Worm (Caenorhabditis elegans): ENCODE measurements around the gene sra-3.

sra-3 gene

DNA sequence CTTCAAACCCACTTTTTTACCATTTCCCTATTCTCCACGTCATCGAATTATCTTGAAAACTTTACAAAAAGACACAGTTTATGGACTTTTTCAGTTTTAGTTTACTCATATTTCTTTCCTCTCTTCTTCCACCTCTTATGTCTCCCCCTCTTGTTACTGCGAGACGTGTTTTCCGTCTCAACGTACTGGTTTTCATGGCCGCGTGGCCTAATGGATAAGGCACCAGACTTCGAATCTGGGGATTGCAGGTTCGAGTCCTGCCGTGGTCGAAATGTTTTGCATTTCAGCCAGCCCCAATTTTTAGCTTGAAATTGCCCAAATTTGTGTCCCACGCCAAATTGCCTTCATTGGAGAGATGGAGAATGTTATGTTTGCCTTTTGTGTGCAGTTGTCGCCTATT lies 25.4 kb upstream of the sra-3 start (continued):
- TF ChIP-seq pbrm-1 (GFP tag; IDR thresholded peaks at IDR 0.05) (peak; percentile 77), mxl-1 (tag; optimal IDR thresholded peaks at IDR 0.05) (peak; percentile 90), ceh-40 (GFP tag; IDR thresholded peaks at IDR 0.05) (no peak), cebp-1 (GFP tag; IDR thresholded peaks at IDR 0.05) (no peak), cebp-1 (tag; optimal IDR thresholded peaks at IDR 0.05) (peak; percentile 73), him-1 (tag; optimal IDR thresholded peaks at IDR 0.05) (peak; percentile 98), F37B4.10 (GFP tag; IDR thresholded peaks at IDR 0.05) (0 out of 2 replicates have a peak, but pooled peaks have one; percentile 35), F22D6.2 (tag; optimal IDR thresholded peaks at IDR 0.05) (no peak), sea-2 (GFP tag; IDR thresholded peaks at IDR 0.05) (no peak), Y56A3A.18 (GFP tag; IDR thresholded peaks at IDR 0.05) (peak; percentile 77; the same call in 1 of the 2 replicates), F39B2.1 (GFP tag; IDR thresholded peaks at IDR 0.05) (no peak), madf-6 (GFP tag; IDR thresholded peaks at IDR 0.05) (peak; percentile 65), Y79H2A.3 (GFP tag; conservative IDR thresholded peaks at IDR 0.05) (0 out of 2 replicates have a peak, but pooled peaks have one; percentile 51), F57C9.4 (tag; optimal IDR thresholded peaks at IDR 0.05) (no peak), die-1 (tag; optimal IDR thresholded peaks at IDR 0.05) (peak; percentile 90), K12H6.12 (tag; optimal IDR thresholded peaks at IDR 0.05) (peak; percentile 52), F33H1.4 (GFP tag; IDR thresholded peaks at IDR 0.05) (peak; percentile 46; the same call in 1 of the 2 replicates), K11D2.4 (GFP tag; IDR thresholded peaks at IDR 0.05) (0 out of 2 replicates have a peak, but pooled peaks have one; percentile 55), ztf-26 (tag; optimal IDR thresholded peaks at IDR 0.05) (no peak), hmg-1.2 (GFP tag; IDR thresholded peaks at IDR 0.05) (peak; percentile 72), ztf-25 (GFP tag; IDR thresholded peaks at IDR 0.05) (peak; percentile 97), F55B11.4 (tag; optimal IDR thresholded peaks at IDR 0.05; ENCODE audit: borderline replicate concordance, insufficient read depth) (no peak), hlh-12 (tag; optimal IDR thresholded peaks at IDR 0.05) (no peak), Y53F4B.3 (GFP tag; IDR thresholded peaks at IDR 0.05) (no peak), pha-4 (tag; optimal IDR thresholded peaks at IDR 0.05) (no peak), unc-130 (GFP tag; optimal IDR thresholded peaks at IDR 0.05) (peak; percentile 49), Y67H2A.10 (GFP tag; conservative IDR thresholded peaks at IDR 0.05) (peak; percentile 46; the same call in 1 of the 2 replicates), mel-28 (tag; optimal IDR thresholded peaks at IDR 0.05; ENCODE audit: borderline replicate concordance) (peak; percentile 21), ceh-58 (GFP tag; IDR thresholded peaks at IDR 0.05) (0 out of 2 replicates have a peak, but pooled peaks have one; percentile 67), ccch-3 (GFP tag; optimal IDR thresholded peaks at IDR 0.05) (no peak), snpc-4 (GFP tag; optimal IDR thresholded peaks at IDR 0.05) (peak; percentile 63), snpc-4 (tag; optimal IDR thresholded peaks at IDR 0.05) (peak in 3 of 4 experiments; percentile 44 to 74 (median 65)), nhr-179 (tag; optimal IDR thresholded peaks at IDR 0.05) (no peak)

DNA sequence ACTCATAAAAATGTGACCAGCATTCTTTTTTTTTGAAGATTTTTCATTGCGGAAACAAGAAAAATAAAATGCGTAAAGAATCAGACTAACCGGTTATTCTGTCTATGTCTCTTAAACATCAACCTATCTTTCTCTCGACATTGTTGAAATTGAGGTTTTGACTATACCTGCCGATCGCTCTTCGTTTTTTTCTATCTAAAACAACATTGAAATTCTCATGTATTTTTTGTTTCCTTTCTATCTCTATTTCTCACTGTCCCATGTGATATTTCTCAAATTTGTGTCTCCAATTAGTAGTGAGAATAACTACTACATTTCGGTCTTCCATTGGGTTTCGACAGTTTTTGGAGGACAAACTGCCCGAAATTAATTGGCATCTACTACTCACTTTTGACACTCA lies 20.3 kb upstream of the sra-3 start:
- TF ChIP-seq ceh-27 (GFP tag; optimal IDR thresholded peaks at IDR 0.05) (peak; percentile 23), lin-40 (tag; optimal IDR thresholded peaks at IDR 0.05) (peak; percentile 12), hmg-20 (GFP tag; IDR thresholded peaks at IDR 0.05) (no peak), hrde-1 (tag; optimal IDR thresholded peaks at IDR 0.05; ENCODE audit: borderline replicate concordance) (no peak)

ce11 chrII:9559929-9560328 lies 19.3 kb upstream of the sra-3 start, which contains the start of gene F35H8.4:
Gene F35H8.4 (minus strand): TSS chrII:9560029.
- no peak for TF ChIP-seq mcd-1 (GFP tag; IDR thresholded peaks at IDR 0.05)

Data from whole organism, young adult.